Worm (Caenorhabditis elegans): ENCODE results near the gene F39F10.5.

Gene F39F10.5

ce11 chrX:16937925-16938324, 24.4 kb upstream of the F39F10.5 start:
- TF ChIP-seq ceh-58 (GFP tag; IDR thresholded peaks at IDR 0.05): 0 out of 2 replicates have a peak, but pooled peaks have one; percentile 23

ce11 chrX:16932339-16932738, 18.8 kb upstream of the F39F10.5 start:
- TF ChIP-seq cebp-2 (GFP tag; IDR thresholded peaks at IDR 0.05) (peak; percentile 67; the same call in 1 of the 2 replicates), ekl-4 (GFP tag; IDR thresholded peaks at IDR 0.05) (peak; percentile 58; the same call in 1 of the 2 replicates), ztf-28 (GFP tag; IDR thresholded peaks at IDR 0.05) (peak; percentile 71; the same call in 1 of the 2 replicates), Y56A3A.18 (GFP tag; IDR thresholded peaks at IDR 0.05) (peak; percentile 62; the same call in 1 of the 2 replicates), Y53G8AR.9 (GFP tag; conservative IDR thresholded peaks at IDR 0.05) (peak; percentile 80), D2030.7 (GFP tag; IDR thresholded peaks at IDR 0.05) (peak; percentile 18; the same call in 1 of the 2 replicates), C17E4.6 (GFP tag; IDR thresholded peaks at IDR 0.05) (0 out of 2 replicates have a peak, but pooled peaks have one; percentile 29), madf-6 (GFP tag; IDR thresholded peaks at IDR 0.05) (peak; percentile 54), rcor-1 (GFP tag; IDR thresholded peaks at IDR 0.05) (0 out of 2 replicates have a peak, but pooled peaks have one; percentile 23), F39B2.1 (GFP tag; IDR thresholded peaks at IDR 0.05) (peak; percentile 77), ceh-91 (GFP tag; IDR thresholded peaks at IDR 0.05) (peak; percentile 30; the same call in 1 of the 2 replicates), aptf-2 (GFP tag; conservative IDR thresholded peaks at IDR 0.05) (peak; percentile 79), attf-6 (GFP tag; IDR thresholded peaks at IDR 0.05) (peak; percentile 70), lin-26 (GFP tag; IDR thresholded peaks at IDR 0.05) (peak; percentile 75), hmg-1.2 (GFP tag; IDR thresholded peaks at IDR 0.05) (peak; percentile 28; the same call in 1 of the 2 replicates), egl-44 (GFP tag; IDR thresholded peaks at IDR 0.05) (peak; percentile 61; the same call in 1 of the 2 replicates), ceh-58 (GFP tag; IDR thresholded peaks at IDR 0.05) (peak; percentile 66), pbrm-1 (GFP tag; IDR thresholded peaks at IDR 0.05) (peak; percentile 81), nfyb-1 (GFP tag; IDR thresholded peaks at IDR 0.05) (peak; percentile 88), ceh-40 (GFP tag; IDR thresholded peaks at IDR 0.05) (peak; percentile 83; the same call in 1 of the 2 replicates), ceh-100 (GFP tag; IDR thresholded peaks at IDR 0.05) (peak; percentile 49), bed-1 (GFP tag; IDR thresholded peaks at IDR 0.05) (0 out of 2 replicates have a peak, but pooled peaks have one; percentile 82), B0019.2 (GFP tag; conservative IDR thresholded peaks at IDR 0.05) (peak; percentile 67), egl-18 (GFP tag; IDR thresholded peaks at IDR 0.05) (peak; percentile 80), aptf-3 (GFP tag; IDR thresholded peaks at IDR 0.05) (0 out of 2 replicates have a peak, but pooled peaks have one; percentile 52), let-526 (GFP tag; IDR thresholded peaks at IDR 0.05) (peak; percentile 91), Y67H2A.10 (GFP tag; conservative IDR thresholded peaks at IDR 0.05) (peak; percentile 67; the same call in 1 of the 2 replicates), madf-3 (GFP tag; IDR thresholded peaks at IDR 0.05) (peak; percentile 88), nhr-120 (GFP tag; IDR thresholded peaks at IDR 0.05) (peak; percentile 82; the same call in 1 of the 2 replicates), Y95B8A.8 (GFP tag; IDR thresholded peaks at IDR 0.05) (peak; percentile 60; the same call in 1 of the 2 replicates), hsf-1 (GFP tag; IDR thresholded peaks at IDR 0.05) (peak; percentile 53; the same call in 1 of the 2 replicates), Y79H2A.3 (GFP tag; conservative IDR thresholded peaks at IDR 0.05) (peak; percentile 75; the same call in 1 of the 2 replicates), ztf-25 (GFP tag; IDR thresholded peaks at IDR 0.05) (peak; percentile 77; the same call in 1 of the 2 replicates), attf-3 (GFP tag; conservative IDR thresholded peaks at IDR 0.05) (0 out of 2 replicates have a peak, but pooled peaks have one; percentile 27)

ce11 chrX:16931255-16932023, 17.9 kb upstream of the F39F10.5 start:
- TF ChIP-seq F52B5.7 (tag; optimal IDR thresholded peaks at IDR 0.05) (peak; percentile 75), F37B4.10 (GFP tag; IDR thresholded peaks at IDR 0.05) (no peak), aptf-2 (GFP tag; conservative IDR thresholded peaks at IDR 0.05) (peak; percentile 85), ccch-3 (GFP tag; optimal IDR thresholded peaks at IDR 0.05) (no peak), ztf-3 (GFP tag; optimal IDR thresholded peaks at IDR 0.05) (peak; percentile 7), lir-1 (GFP tag; conservative IDR thresholded peaks at IDR 0.05) (0 out of 2 replicates have a peak, but pooled peaks have one; percentile 7), Y53G8AR.9 (GFP tag; conservative IDR thresholded peaks at IDR 0.05) (peak; percentile 91), pha-4 (tag; optimal IDR thresholded peaks at IDR 0.05) (peak; percentile 30), sdz-38 (tag; optimal IDR thresholded peaks at IDR 0.05) (no peak), F39B2.1 (GFP tag; IDR thresholded peaks at IDR 0.05) (peak; percentile 58; the same call in 1 of the 2 replicates), D2030.7 (GFP tag; IDR thresholded peaks at IDR 0.05) (no peak), snpc-1.1 (tag; optimal IDR thresholded peaks at IDR 0.05; ENCODE audit: insufficient read depth) (no peak), tbp1 (GFP tag; optimal IDR thresholded peaks at IDR 0.05) (peak; percentile 44), athp-1 (tag; optimal IDR thresholded peaks at IDR 0.05) (peak; percentile 62)
